Worm (Caenorhabditis elegans) whole organism, early embryonic: ENCODE data around the gene Y54E2A.4.
A peak's percentile ranks its signal among the peaks of the same experiment; 100 is the strongest.

ENCODE experiments used
- B0310.2 ChIP-seq: sonication (generic microtip); optimal IDR thresholded peaks from 2 replicates; lab custom pipeline; 2016; ENCODE audit warnings: mild to moderate bottlenecking, missing genetic modification characterization, missing compliant biosample characterization
- F13C5.2 ChIP-seq: sonication (generic microtip); optimal IDR thresholded peaks from 2 replicates; lab custom pipeline; 2017; ENCODE audit warnings: mild to moderate bottlenecking, missing genetic modification characterization, inconsistent platforms, missing compliant biosample characterization
- aly-1 ChIP-seq: sonication (generic microtip); optimal IDR thresholded peaks from 2 replicates; lab custom pipeline; 2016; ENCODE audit warnings: missing genetic modification characterization, missing compliant biosample characterization
- ama-1 ChIP-seq: fragments of 150-350 bp; optimal IDR thresholded peaks from 2 replicates; lab custom pipeline; 2014
- ceh-13 ChIP-seq: fragments of 200-800 bp; sonication (Bioruptor generic); optimal IDR thresholded peaks from 2 replicates; lab custom pipeline; 2018; ENCODE audit warnings: mild to moderate bottlenecking, missing genetic modification characterization, missing compliant biosample characterization
- ceh-36 ChIP-seq: sonication (generic microtip); optimal IDR thresholded peaks from 2 replicates; lab custom pipeline; 2016; ENCODE audit warnings: missing genetic modification characterization, inconsistent platforms, missing compliant biosample characterization
- ets-7 ChIP-seq: sonication (generic microtip); optimal IDR thresholded peaks from 2 replicates; lab custom pipeline; 2016; ENCODE audit warnings: missing genotype, missing genetic modification characterization, missing compliant biosample characterization
- flt-1 ChIP-seq: fragments of 200-800 bp; sonication (Bioruptor generic); IDR thresholded peaks from 2 replicates; pipeline ENCODE4 v1.3.6; 2022; ENCODE audit warnings: missing genetic modification characterization, missing compliant biosample characterization
- hmbx-1 ChIP-seq: sonication (generic microtip); optimal IDR thresholded peaks from 2 replicates; lab custom pipeline; 2016; ENCODE audit warnings: mild to moderate bottlenecking, missing genetic modification characterization, missing compliant biosample characterization
- hmg-4 ChIP-seq: fragments of 200-800 bp; sonication (Bioruptor generic); optimal IDR thresholded peaks from 2 replicates; lab custom pipeline; 2018; ENCODE audit warnings: mild to moderate bottlenecking, missing genetic modification characterization, missing compliant biosample characterization
- hnd-1 ChIP-seq: sonication (generic microtip); optimal IDR thresholded peaks from 2 replicates; lab custom pipeline; 2016; ENCODE audit warnings: missing genetic modification characterization, missing compliant biosample characterization
- pes-1 ChIP-seq: fragments of 200-800 bp; sonication (Bioruptor generic); IDR thresholded peaks from 2 replicates; pipeline ENCODE4 v1.3.6; 2022; ENCODE audit warnings: missing genetic modification reagents, missing genetic modification characterization, missing compliant biosample characterization
- scrt-1 ChIP-seq: fragments of 200-800 bp; sonication (Bioruptor generic); IDR thresholded peaks from 2 replicates; pipeline ENCODE4 v1.3.6; 2022; ENCODE audit warnings: missing genetic modification characterization, missing compliant biosample characterization
- sea-1 ChIP-seq: fragments of 200-800 bp; sonication (Bioruptor generic); conservative IDR thresholded peaks from 2 replicates; pipeline ENCODE4 v1.3.6; 2022; ENCODE audit warnings: missing genetic modification characterization, missing compliant biosample characterization
- tbx-11 ChIP-seq: fragments of 200-800 bp; sonication (Bioruptor generic); IDR thresholded peaks from 2 replicates; pipeline ENCODE4 v1.3.6; 2022; ENCODE audit warnings: missing genetic modification characterization, missing compliant biosample characterization
- tbx-37 ChIP-seq: fragments of 200-800 bp; sonication (Bioruptor generic); conservative IDR thresholded peaks from 2 replicates; pipeline ENCODE4 v1.3.6; 2022; ENCODE audit warnings: missing genetic modification reagents, missing genetic modification characterization, missing compliant biosample characterization
- tra-4 ChIP-seq: sonication (generic microtip); optimal IDR thresholded peaks from 2 replicates; lab custom pipeline; 2017; ENCODE audit warnings: missing genetic modification characterization, missing compliant biosample characterization

Y54E2A.4 gene

DNA sequence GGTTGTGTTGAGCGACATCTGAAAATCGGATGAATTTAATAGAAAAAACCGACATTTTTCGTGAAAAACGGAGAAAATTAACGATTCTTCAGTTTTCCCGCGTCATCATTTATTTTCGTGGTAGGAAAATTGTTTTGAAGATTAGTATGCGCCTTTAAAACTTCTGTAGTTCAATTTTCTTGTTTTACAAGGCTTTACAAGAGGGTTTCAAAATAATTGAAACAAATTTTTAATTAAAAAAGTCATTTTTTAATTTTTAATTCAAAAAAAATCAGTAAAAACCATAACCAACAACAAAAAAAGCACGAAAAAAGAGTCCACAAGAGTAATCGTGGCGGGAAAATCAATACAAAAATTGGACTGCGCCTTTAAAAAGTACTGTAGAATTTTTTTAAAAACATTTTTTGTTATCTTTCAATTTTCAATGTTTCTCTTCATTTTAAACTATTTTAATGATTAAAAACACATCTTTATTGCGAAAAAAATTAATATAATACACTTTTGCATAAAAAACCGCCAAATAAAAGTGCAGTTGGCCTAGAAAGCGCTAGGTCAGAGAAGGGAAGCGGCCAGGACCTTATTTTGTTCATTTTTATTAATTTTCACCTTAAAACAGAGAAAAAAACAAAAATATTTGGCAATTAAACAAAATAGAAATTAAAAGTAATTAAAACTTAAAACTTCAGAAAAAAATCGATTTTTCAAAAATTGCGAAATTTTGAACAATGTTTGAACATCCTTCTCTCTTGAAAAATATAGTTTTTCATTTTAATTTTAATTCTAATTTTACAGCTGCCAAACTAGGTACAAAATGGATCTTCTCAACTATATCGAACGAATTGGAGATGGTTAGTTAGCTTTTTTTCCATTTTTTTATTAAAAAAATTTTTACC lies at the start of gene Y54E2A.4, which contains the start of gene tac-1:
Gene Y54E2A.4 (plus strand): TSS at position 765 of the 893 bp plus-strand sequence.
Gene tac-1 (minus strand): TSS at position 20 of the 893 bp plus-strand sequence.
- no peak for TF ChIP-seq hmg-4 (GFP tag; lab: Kevin White, UChicago)
- TF ChIP-seq ceh-36 (tag; lab: Kevin White, UChicago), result no peak
- no peak for TF ChIP-seq F13C5.2 (tag; lab: Kevin White, UChicago)
- no peak for TF ChIP-seq tbx-37 (GFP tag; lab: Robert Waterston, UW)
- no peak for TF ChIP-seq flt-1 (GFP tag; lab: Robert Waterston, UW)
- TF ChIP-seq sea-1 (GFP tag; lab: Robert Waterston, UW), result no peak
- TF ChIP-seq tbx-11 (GFP tag; lab: Robert Waterston, UW), result no peak
- TF ChIP-seq hnd-1 (tag; lab: Kevin White, UChicago), result no peak

DNA sequence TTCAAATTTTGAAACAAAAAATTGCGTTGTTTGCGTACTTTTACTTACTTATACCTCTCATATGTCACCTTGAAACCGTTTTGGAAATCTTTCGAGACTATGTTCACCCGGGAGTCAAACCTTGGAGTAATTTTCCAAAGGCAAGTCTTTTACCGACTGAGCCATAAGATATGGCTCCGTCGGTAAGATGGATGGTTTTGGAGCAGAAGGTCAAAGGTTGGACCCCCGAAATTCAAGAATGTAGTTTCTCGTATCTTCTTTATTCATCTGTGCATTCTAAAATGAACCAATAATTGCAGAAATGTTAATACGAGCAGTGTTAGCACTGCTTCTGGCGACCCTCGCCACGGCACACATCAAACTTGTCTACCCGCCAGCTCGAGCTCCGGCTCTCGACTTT lies 49.2 kb upstream of the Y54E2A.4 start, which contains the start of gene C09F9.2:
Gene C09F9.2 (plus strand): TSS at position 301 of the 400 bp plus-strand sequence.
- TF ChIP-seq sea-1 (GFP tag; lab: Robert Waterston, UW) (no peak), ceh-36 (tag; lab: Kevin White, UChicago) (peak; percentile 0)

DNA sequence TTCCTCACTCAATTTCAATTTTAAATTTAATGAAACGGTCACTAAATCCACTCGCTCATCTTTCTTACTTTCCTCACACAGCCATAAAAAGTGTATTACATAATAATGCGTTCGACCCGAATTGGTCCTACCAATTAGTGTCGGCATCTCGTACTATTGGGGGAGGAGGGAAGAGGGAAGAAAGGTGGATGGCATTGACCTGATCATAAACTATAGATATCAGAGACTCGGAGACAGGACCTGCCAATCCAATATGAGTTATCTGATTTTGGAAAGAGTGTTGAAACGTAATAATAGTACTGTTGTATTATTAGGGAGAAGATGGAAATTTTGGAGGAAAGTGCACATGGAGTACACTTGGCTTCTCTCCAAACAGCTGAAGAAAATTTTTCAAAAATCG lies 48.5 kb upstream of the Y54E2A.4 start:
- TF ChIP-seq ceh-36 (tag; lab: Kevin White, UChicago) (no peak), scrt-1 (GFP tag; lab: Robert Waterston, UW) (no peak), flt-1 (GFP tag; lab: Robert Waterston, UW) (no peak), tra-4 (tag; lab: Kevin White, UChicago) (no peak), ceh-13 (GFP tag; lab: Kevin White, UChicago) (no peak), hnd-1 (tag; lab: Kevin White, UChicago) (no peak), B0310.2 (no peak), hmbx-1 (no peak), F13C5.2 (tag; lab: Kevin White, UChicago) (no peak), ets-7 (tag; lab: Kevin White, UChicago) (no peak), sea-1 (GFP tag; lab: Robert Waterston, UW) (no peak), ama-1 (no peak), tbx-37 (GFP tag; lab: Robert Waterston, UW) (no peak), aly-1 (tag; lab: Kevin White, UChicago) (no peak)

DNA sequence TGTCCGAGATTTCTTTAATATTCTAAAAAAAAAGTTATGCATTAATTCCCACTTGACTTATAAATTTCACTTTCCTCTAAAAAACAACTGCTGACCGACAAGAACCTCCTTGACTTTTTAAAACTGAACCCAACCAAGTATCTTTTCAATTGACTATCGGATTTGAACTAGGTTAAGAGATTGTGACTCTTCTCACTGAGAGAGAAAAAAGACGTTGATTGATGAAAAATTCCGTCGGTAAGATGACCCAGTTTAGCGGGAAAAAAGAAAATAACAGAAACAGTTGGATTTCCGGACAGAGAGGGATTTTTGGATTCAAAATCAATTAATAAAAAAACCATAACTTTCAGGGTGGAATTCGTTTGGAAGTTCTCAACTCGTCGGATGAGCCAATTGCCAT lies 47.9 kb upstream of the Y54E2A.4 start:
- TF ChIP-seq tbx-11 (GFP tag; lab: Robert Waterston, UW) (no peak), flt-1 (GFP tag; lab: Robert Waterston, UW) (no peak), hmg-4 (GFP tag; lab: Kevin White, UChicago) (no peak), hmbx-1 (no peak), F13C5.2 (tag; lab: Kevin White, UChicago) (no peak), ceh-36 (tag; lab: Kevin White, UChicago) (no peak), ceh-13 (GFP tag; lab: Kevin White, UChicago) (no peak), aly-1 (tag; lab: Kevin White, UChicago) (no peak), tbx-37 (GFP tag; lab: Robert Waterston, UW) (no peak), B0310.2 (no peak), sea-1 (GFP tag; lab: Robert Waterston, UW) (no peak), scrt-1 (GFP tag; lab: Robert Waterston, UW) (no peak)

DNA sequence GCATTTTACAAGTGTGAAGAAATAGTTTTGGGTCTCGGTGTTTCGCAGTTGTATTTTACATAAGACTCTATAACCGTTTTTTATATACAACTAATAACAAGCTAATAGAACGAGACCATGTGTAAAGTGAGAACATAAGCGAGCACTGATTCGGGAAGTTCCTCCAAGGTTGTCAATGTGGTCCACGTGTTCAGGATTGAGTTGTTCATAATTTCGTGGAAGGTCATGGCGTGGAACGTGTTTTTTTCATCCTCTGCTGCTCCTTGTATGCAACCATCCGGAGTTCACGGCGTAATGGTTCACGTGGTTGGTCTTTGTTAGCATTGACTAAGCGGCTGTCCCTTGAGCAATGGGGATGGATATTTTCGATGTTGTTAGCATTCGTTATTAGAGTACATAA lies 26.3 kb upstream of the Y54E2A.4 start:
- TF ChIP-seq sea-1 (GFP tag; lab: Robert Waterston, UW), result no peak
- no peak for TF ChIP-seq flt-1 (GFP tag; lab: Robert Waterston, UW)
- TF ChIP-seq aly-1 (tag; lab: Kevin White, UChicago), result no peak
- no peak for TF ChIP-seq hmbx-1
- TF ChIP-seq ama-1, result no peak
- no peak for TF ChIP-seq hmg-4 (GFP tag; lab: Kevin White, UChicago)
- TF ChIP-seq tra-4 (tag; lab: Kevin White, UChicago), result no peak
- no peak for TF ChIP-seq hnd-1 (tag; lab: Kevin White, UChicago)
- no peak for TF ChIP-seq F13C5.2 (tag; lab: Kevin White, UChicago)
- TF ChIP-seq tbx-11 (GFP tag; lab: Robert Waterston, UW), result no peak
- no peak for TF ChIP-seq ets-7 (tag; lab: Kevin White, UChicago)
- no peak for TF ChIP-seq scrt-1 (GFP tag; lab: Robert Waterston, UW)
- TF ChIP-seq ceh-13 (GFP tag; lab: Kevin White, UChicago), result no peak
- no peak for TF ChIP-seq pes-1 (GFP tag; lab: Robert Waterston, UW)

DNA sequence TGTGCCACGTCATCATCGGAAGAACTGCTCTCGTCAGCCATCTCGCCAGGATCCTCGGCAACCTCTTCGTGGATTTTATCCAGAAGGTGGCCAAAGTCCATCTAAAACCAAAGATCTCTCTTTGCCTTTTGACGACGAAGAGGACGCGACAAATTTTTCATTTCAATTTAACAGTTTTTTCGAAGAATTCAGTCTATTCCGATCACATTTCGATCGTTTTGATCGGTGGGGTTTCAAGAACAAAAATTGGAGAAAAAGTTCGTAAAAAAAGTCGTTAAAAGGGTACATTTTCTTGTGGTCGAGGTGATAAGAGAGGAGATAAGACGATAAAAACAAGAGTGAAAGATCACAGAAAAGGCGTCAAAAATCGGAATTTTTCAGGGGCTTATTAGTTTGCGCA lies 21.0 kb upstream of the Y54E2A.4 start, which contains the start of gene glna-1:
Gene glna-1 (minus strand): TSS at position 101 of the 400 bp plus-strand sequence.
- TF ChIP-seq sea-1 (GFP tag; lab: Robert Waterston, UW), result no peak
- TF ChIP-seq ceh-13 (GFP tag; lab: Kevin White, UChicago), result no peak
- no peak for TF ChIP-seq tbx-11 (GFP tag; lab: Robert Waterston, UW)
- TF ChIP-seq tbx-37 (GFP tag; lab: Robert Waterston, UW), result no peak
- no peak for TF ChIP-seq ama-1
- TF ChIP-seq hnd-1 (tag; lab: Kevin White, UChicago), result no peak
- TF ChIP-seq ceh-36 (tag; lab: Kevin White, UChicago), result no peak
- no peak for TF ChIP-seq flt-1 (GFP tag; lab: Robert Waterston, UW)
- TF ChIP-seq F13C5.2 (tag; lab: Kevin White, UChicago), result no peak
- TF ChIP-seq hmbx-1, result no peak
- TF ChIP-seq tra-4 (tag; lab: Kevin White, UChicago), result no peak
- no peak for TF ChIP-seq hmg-4 (GFP tag; lab: Kevin White, UChicago)
- no peak for TF ChIP-seq aly-1 (tag; lab: Kevin White, UChicago)
- TF ChIP-seq pes-1 (GFP tag; lab: Robert Waterston, UW), result no peak
- TF ChIP-seq B0310.2, result no peak
- TF ChIP-seq ets-7 (tag; lab: Kevin White, UChicago), result no peak
- TF ChIP-seq scrt-1 (GFP tag; lab: Robert Waterston, UW), result no peak
